Worm (Caenorhabditis elegans) whole organism, L1 larva: Measurements from ENCODE around the gene ZC506.1.

Source experiments
- aha-1 ChIP-seq: fragments of 150-350 bp; optimal IDR thresholded peaks from 2 replicates; lab custom pipeline; 2014; ENCODE audit warnings: missing biosample characterization, missing genetic modification characterization
- ama-1 ChIP-seq: fragments of 150-350 bp; optimal IDR thresholded peaks from 2 replicates; lab custom pipeline; 2014
- ceh-82 ChIP-seq, 3 experiments: fragments of 150-350 bp in 1 of 3; sonication (generic microtip) in 2 of 3; optimal IDR thresholded peaks; 2 replicates each; lab custom pipeline; 2014 to 2017; ENCODE audit warnings: missing biosample characterization in 3 of 3, missing genetic modification characterization in 3 of 3
- ces-1 ChIP-seq: fragments of 150-350 bp; optimal IDR thresholded peaks from 2 replicates; lab custom pipeline; 2014; ENCODE audit warnings: missing biosample characterization, missing genetic modification reagents, missing genetic modification characterization
- elt-3 ChIP-seq, 6 experiments: fragments of 150-350 bp in 1 of 6; sonication (generic microtip); optimal IDR thresholded peaks; 2 replicates each; lab custom pipeline; 2017 to 2018; ENCODE audit warnings: missing biosample characterization in 6 of 6, missing genetic modification characterization in 6 of 6, inconsistent platforms in 1 of 6
- lsy-2 ChIP-seq, 2 experiments: fragments of 150-350 bp; optimal IDR thresholded peaks; 2 replicates each; lab custom pipeline; 2014; ENCODE audit warnings: missing biosample characterization in 2 of 2, missing genetic modification characterization in 2 of 2
- nhr-11 ChIP-seq: fragments of 150-350 bp; optimal IDR thresholded peaks from 2 replicates; lab custom pipeline; 2014; ENCODE audit warnings: missing biosample characterization, missing genetic modification characterization
- nhr-28 ChIP-seq: fragments of 150-350 bp; optimal IDR thresholded peaks from 2 replicates; lab custom pipeline; 2014; ENCODE audit warnings: missing biosample characterization, missing genetic modification characterization
- snpc-4 ChIP-seq: fragments of 150-350 bp; optimal IDR thresholded peaks from 2 replicates; lab custom pipeline; 2014; ENCODE audit warnings: missing biosample characterization, missing genetic modification characterization
- zag-1 ChIP-seq: fragments of 150-350 bp; optimal IDR thresholded peaks from 2 replicates; lab custom pipeline; 2014; ENCODE audit warnings: missing biosample characterization, missing genetic modification characterization
- zip-4 ChIP-seq: fragments of 200-800 bp; sonication (Bioruptor generic); optimal IDR thresholded peaks from 2 replicates; lab custom pipeline; 2018; ENCODE audit warnings: mild to moderate bottlenecking, missing genetic modification characterization, moderate library complexity, missing compliant biosample characterization
- ztf-11 ChIP-seq, 2 experiments: sonication (generic microtip); optimal IDR thresholded peaks; 2 replicates each; lab custom pipeline; 2016 to 2017; ENCODE audit warnings: missing genetic modification characterization in 2 of 2, missing biosample characterization in 1 of 2, missing compliant biosample characterization in 1 of 2

ce11 chrX:9999192-9999591 is 40.4 kb downstream of the ZC506.1 start, which contains the start of gene grk-1:
- TF ChIP-seq snpc-4 (no peak), zip-4 (no peak), zag-1 (tag; lab: Kevin White, UChicago) (no peak), nhr-28 (tag; lab: Kevin White, UChicago) (no peak), aha-1 (tag; lab: Kevin White, UChicago) (no peak), lsy-2 (tag; optimal IDR thresholded peaks at IDR 0.05; lab: Kevin White, UChicago) (no peak), ama-1 (no peak), elt-3 (tag; optimal IDR thresholded peaks at IDR 0.05; lab: Kevin White, UChicago) (no peak), ztf-11 (tag; optimal IDR thresholded peaks at IDR 0.05; lab: Kevin White, UChicago) (no peak), nhr-11 (no peak), ces-1 (GFP tag; lab: Kevin White, UChicago) (no peak), ceh-82 (tag; optimal IDR thresholded peaks at IDR 0.05; lab: Kevin White, UChicago) (no peak)
